Fruit fly (Drosophila melanogaster) whole organism, adult: ENCODE measurements around the gene CG10237.

Experiments used
- CG11617 ChIP-seq: fragments of 200-800 bp; sonication (Bioruptor generic); optimal IDR thresholded peaks from 2 replicates; lab custom pipeline; 2017; ENCODE audit warnings: mild to moderate bottlenecking, missing biosample characterization, missing genetic modification reagents, missing genetic modification characterization
- CG12768 ChIP-seq: fragments of 200-800 bp; sonication (Bioruptor generic); optimal IDR thresholded peaks from 2 replicates; lab custom pipeline; 2017; ENCODE audit warnings: missing biosample characterization, missing genetic modification characterization, mild to moderate bottlenecking, moderate library complexity, missing genetic modification reagents
- CG14711 ChIP-seq: fragments of 200-800 bp; sonication (Bioruptor generic); optimal IDR thresholded peaks from 2 replicates; lab custom pipeline; 2018; ENCODE audit warnings: missing biosample characterization, mild to moderate bottlenecking, missing genetic modification characterization, moderate library complexity
- CG1620 ChIP-seq: fragments of 200-800 bp; sonication (Bioruptor generic); optimal IDR thresholded peaks from 2 replicates; lab custom pipeline; 2016; ENCODE audit warnings: missing biosample characterization, missing genetic modification characterization
- CG7045 ChIP-seq: fragments of 200-800 bp; sonication (Bioruptor generic); optimal IDR thresholded peaks from 2 replicates; lab custom pipeline; 2017; ENCODE audit warnings: missing biosample characterization, mild to moderate bottlenecking, missing genetic modification characterization
- Hr96 ChIP-seq: fragments of 200-800 bp; sonication (Bioruptor generic); optimal IDR thresholded peaks from 2 replicates; lab custom pipeline; 2016; ENCODE audit warnings: missing biosample characterization, missing genetic modification characterization
- bab1 ChIP-seq: fragments of 200-800 bp; sonication (Bioruptor generic); optimal IDR thresholded peaks from 3 replicates; lab custom pipeline; 2019; ENCODE audit warnings: missing biosample characterization, mild to moderate bottlenecking, missing genetic modification characterization, moderate library complexity
- kay ChIP-seq: fragments of 200-800 bp; sonication (Bioruptor generic); peaks from one replicate; lab custom pipeline; 2016; ENCODE audit warnings: missing biosample characterization, missing genetic modification characterization, borderline replicate concordance
- tj ChIP-seq: fragments of 200-800 bp; sonication (Bioruptor generic); optimal IDR thresholded peaks from 3 replicates; lab custom pipeline; 2017; ENCODE audit warnings: missing biosample characterization, mild to moderate bottlenecking, missing genetic modification characterization, moderate library complexity
- toe ChIP-seq: fragments of 200-800 bp; sonication (Bioruptor generic); optimal IDR thresholded peaks from 2 replicates; lab custom pipeline; 2016; ENCODE audit warnings: missing biosample characterization, missing genetic modification characterization

DNA sequence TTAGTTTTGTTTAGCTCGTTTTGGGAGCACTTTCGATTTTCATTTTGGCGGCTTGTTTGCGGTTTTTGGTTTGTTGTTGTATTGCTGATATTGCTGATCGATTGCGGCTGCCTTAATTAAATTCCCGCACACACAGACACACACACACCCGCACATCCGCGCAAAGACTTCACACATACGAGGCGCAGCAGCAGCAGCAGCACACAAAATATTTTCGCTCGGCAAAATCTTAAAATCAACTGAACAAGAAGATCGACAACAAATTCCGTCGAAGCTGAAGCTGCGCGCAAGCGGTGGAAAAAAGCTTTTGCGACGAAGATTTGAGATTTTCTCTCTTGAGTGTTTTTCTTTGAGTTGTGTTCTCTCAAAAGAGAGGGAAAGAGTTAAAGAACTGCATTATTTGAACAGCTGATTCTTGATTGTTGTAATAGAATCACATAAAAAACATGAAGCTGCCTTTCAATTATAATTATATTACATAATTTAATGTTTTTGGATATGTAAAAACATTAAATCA lies 28.2 kb downstream of the CG10237 start:
- TF ChIP-seq CG11617 (GFP tag; lab: Kevin White, UChicago) = peak; percentile 26
- TF ChIP-seq tj (GFP tag; lab: Kevin White, UChicago) = no peak
- no peak for TF ChIP-seq kay (GFP tag; lab: Kevin White, UChicago)
- TF ChIP-seq CG12768 = no peak
- TF ChIP-seq CG14711 (tag; lab: Kevin White, UChicago) = no peak
- no peak for TF ChIP-seq Hr96 (GFP tag; lab: Kevin White, UChicago)
- no peak for TF ChIP-seq CG7045 (GFP tag; lab: Kevin White, UChicago)
- no peak for TF ChIP-seq toe (GFP tag; lab: Kevin White, UChicago)
- no peak for TF ChIP-seq bab1 (GFP tag; lab: Kevin White, UChicago)
- TF ChIP-seq CG1620 (GFP tag; lab: Kevin White, UChicago) = no peak
